Worm (Caenorhabditis elegans) whole organism, late embryonic: Measurements from ENCODE around the gene R160.6.

ENCODE experiments used
- C38D4.7 ChIP-seq: fragments of 200-800 bp; sonication (Bioruptor generic); optimal IDR thresholded peaks from 2 replicates; lab custom pipeline; 2018; ENCODE audit warnings: mild to moderate bottlenecking, missing genetic modification characterization, moderate library complexity, missing compliant biosample characterization
- ceh-14 ChIP-seq: sonication (generic microtip); optimal IDR thresholded peaks from 2 replicates; lab custom pipeline; 2016; ENCODE audit warnings: missing genotype, missing genetic modification characterization, missing compliant biosample characterization
- ceh-30 ChIP-seq: fragments of 150-350 bp; optimal IDR thresholded peaks from 2 replicates; lab custom pipeline; 2014; ENCODE audit warnings: missing biosample characterization, missing genetic modification characterization
- ceh-45 ChIP-seq: fragments of 200-800 bp; sonication (Bioruptor generic); IDR thresholded peaks from 2 replicates; pipeline ENCODE4 v1.3.6; 2022; ENCODE audit warnings: missing genetic modification reagents, missing genetic modification characterization, missing compliant biosample characterization
- lin-11 ChIP-seq: fragments of 200-800 bp; sonication (Bioruptor generic); optimal IDR thresholded peaks from 2 replicates; lab custom pipeline; 2018; ENCODE audit warnings: mild to moderate bottlenecking, missing genetic modification characterization, missing compliant biosample characterization
- pha-4 ChIP-seq: fragments of 150-350 bp; optimal IDR thresholded peaks from 2 replicates; lab custom pipeline; 2018; ENCODE audit warnings: missing biosample characterization, missing genetic modification reagents, missing genetic modification characterization
- rnt-1 ChIP-seq: sonication (generic microtip); optimal IDR thresholded peaks from 2 replicates; lab custom pipeline; 2016; ENCODE audit warnings: missing genetic modification characterization, missing compliant biosample characterization
- tbx-2 ChIP-seq: sonication (generic microtip); optimal IDR thresholded peaks from 2 replicates; lab custom pipeline; 2016; ENCODE audit warnings: missing genetic modification characterization, missing compliant biosample characterization
- tbx-7 ChIP-seq: sonication (generic microtip); optimal IDR thresholded peaks from 2 replicates; lab custom pipeline; 2016; ENCODE audit warnings: missing genotype, missing genetic modification characterization, missing compliant biosample characterization
- unc-3 ChIP-seq, 2 experiments: fragments of 200-800 bp in 1 of 2; sonication (Bioruptor generic) in 1 of 2; sonication (generic microtip) in 1 of 2; conservative IDR thresholded peaks in 1 of 2; optimal IDR thresholded peaks in 1 of 2; 2 replicates each; pipeline versions ENCODE4 v1.3.6 to Lab custom; 2016 to 2022; ENCODE audit warnings: missing compliant biosample characterization in 2 of 2, missing genetic modification characterization in 2 of 2, missing genetic modification reagents in 1 of 2

DNA sequence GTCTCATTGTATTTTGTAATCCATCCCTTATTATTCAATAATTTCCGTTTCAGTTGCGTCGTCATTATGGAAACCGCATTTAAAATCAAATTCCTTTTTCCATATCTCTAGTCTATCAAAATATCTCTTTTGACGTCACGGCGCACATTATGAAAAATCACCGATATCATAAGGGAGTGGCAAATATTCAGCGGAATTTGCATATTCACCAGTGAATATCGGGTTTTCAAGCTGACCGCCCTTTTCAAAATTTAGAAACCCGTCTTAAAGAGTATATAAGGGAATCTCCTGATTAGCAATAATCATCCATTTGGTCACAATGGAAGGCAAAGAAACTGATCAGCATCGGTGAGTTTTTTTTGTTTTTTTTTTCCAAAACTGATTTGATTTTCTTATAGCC lies 19.7 kb downstream of the R160.6 start, which contains the start of gene col-165:
- no peak for TF ChIP-seq ceh-45 (GFP tag; lab: Robert Waterston, UW)
- TF ChIP-seq ceh-14 (tag; lab: Kevin White, UChicago): no peak
- TF ChIP-seq tbx-2 (tag; lab: Kevin White, UChicago): no peak
- no peak for TF ChIP-seq pha-4 (tag; lab: Kevin White, UChicago)
- no peak for TF ChIP-seq tbx-7 (tag; lab: Kevin White, UChicago)
- no peak for TF ChIP-seq ceh-30 (tag; lab: Kevin White, UChicago)
- TF ChIP-seq C38D4.7: no peak
- TF ChIP-seq unc-3 (GFP tag; conservative IDR thresholded peaks at IDR 0.05; lab: Robert Waterston, UW): no peak
- TF ChIP-seq unc-3 (tag; optimal IDR thresholded peaks at IDR 0.05; lab: Kevin White, UChicago): no peak
- TF ChIP-seq lin-11 (tag; lab: Kevin White, UChicago): no peak
- no peak for TF ChIP-seq rnt-1
